Fruit fly (Drosophila melanogaster) whole organism, embryonic: ENCODE measurements around the gene Kah.
A peak's percentile ranks its signal among the peaks of the same experiment; 100 is the strongest.

ENCODE experiments used
- B-H2 ChIP-seq: fragments of 200-800 bp; sonication (Bioruptor generic); optimal IDR thresholded peaks from 2 replicates; lab custom pipeline; 2018; ENCODE audit warnings: missing biosample characterization, mild to moderate bottlenecking, missing genetic modification characterization
- CG11093 ChIP-seq: fragments of 200-800 bp; sonication (Bioruptor generic); IDR thresholded peaks from 3 replicates; pipeline ENCODE4 v1.3.6; 2022; ENCODE audit warnings: missing biosample characterization, missing genetic modification characterization
- CG12391 ChIP-seq: fragments of 200-800 bp; sonication (Bioruptor generic); optimal IDR thresholded peaks from 3 replicates; lab custom pipeline; 2018; ENCODE audit warnings: missing biosample characterization, mild to moderate bottlenecking, missing genetic modification characterization, moderate library complexity
- CG13624 ChIP-seq: fragments of 200-800 bp; sonication (Bioruptor generic); optimal IDR thresholded peaks from 2 replicates; lab custom pipeline; 2016; ENCODE audit warnings: missing biosample characterization, missing genetic modification characterization
- CG15073 ChIP-seq: fragments of 200-800 bp; sonication (Bioruptor generic); optimal IDR thresholded peaks from 2 replicates; lab custom pipeline; 2016; ENCODE audit warnings: missing biosample characterization, missing genetic modification characterization
- CG17912 ChIP-seq: fragments of 200-800 bp; sonication (Bioruptor generic); optimal IDR thresholded peaks from 2 replicates; lab custom pipeline; 2018; ENCODE audit warnings: missing biosample characterization, mild to moderate bottlenecking, missing genetic modification characterization
- CG2199 ChIP-seq: fragments of 200-800 bp; sonication (Bioruptor generic); IDR thresholded peaks from 3 replicates; pipeline ENCODE4 v1.3.6; 2022; ENCODE audit warnings: missing biosample characterization, missing genetic modification characterization
- CG3838 ChIP-seq: fragments of 200-800 bp; sonication (Bioruptor generic); optimal IDR thresholded peaks from 3 replicates; lab custom pipeline; 2016; ENCODE audit warnings: missing biosample characterization, missing genetic modification characterization
- CG7928 ChIP-seq: fragments of 200-800 bp; sonication (Bioruptor generic); optimal IDR thresholded peaks from 2 replicates; lab custom pipeline; 2017; ENCODE audit warnings: missing biosample characterization, mild to moderate bottlenecking, missing genetic modification characterization
- CG7963 ChIP-seq: fragments of 200-800 bp; sonication (Bioruptor generic); IDR thresholded peaks from 3 replicates; pipeline ENCODE4 v1.3.6; 2022; ENCODE audit warnings: missing biosample characterization, missing genetic modification characterization; ENCODE audit not compliant: partially characterized antibody
- CG8478 ChIP-seq: fragments of >200 bp; optimal IDR thresholded peaks from 2 replicates; lab custom pipeline; 2018
- CG8765 ChIP-seq: fragments of 200-800 bp; sonication (Bioruptor generic); IDR thresholded peaks from 2 replicates; pipeline ENCODE4 v1.3.6; 2022; ENCODE audit warnings: missing biosample characterization, missing genetic modification characterization
- CrebB ChIP-seq: fragments of 200-800 bp; sonication (Bioruptor generic); optimal IDR thresholded peaks from 3 replicates; lab custom pipeline; 2018; ENCODE audit warnings: missing biosample characterization, mild to moderate bottlenecking, missing genetic modification characterization
- D ChIP-seq, 2 experiments: fragments of 200-800 bp in 1 of 2; fragments of >200 bp in 1 of 2; sonication (Bioruptor generic) in 1 of 2; optimal IDR thresholded peaks; 2 replicates in 1 of 2; 3 replicates in 1 of 2; lab custom pipeline; 2017; ENCODE audit warnings: mild to moderate bottlenecking in 1 of 2, missing biosample characterization in 1 of 2, missing genetic modification characterization in 1 of 2, missing genetic modification reagents in 1 of 2
- Dll ChIP-seq: fragments of 200-800 bp; sonication (Bioruptor generic); IDR thresholded peaks from 4 replicates; pipeline ENCODE4 v1.3.6; 2022; ENCODE audit warnings: missing biosample characterization, missing genetic modification characterization; ENCODE audit not compliant: partially characterized antibody
- E2f1 ChIP-seq: fragments of 200-800 bp; sonication (Bioruptor generic); IDR thresholded peaks from 2 replicates; pipeline ENCODE4 v1.3.6; 2022; ENCODE audit warnings: missing biosample characterization, missing genetic modification characterization
- Ets65A ChIP-seq: fragments of 200-800 bp; sonication (Bioruptor generic); peaks from one replicate; lab custom pipeline; 2016; ENCODE audit warnings: missing biosample characterization, missing genetic modification characterization
- Gsc ChIP-seq: fragments of 200-800 bp; sonication (Bioruptor generic); IDR thresholded peaks from 2 replicates; pipeline ENCODE4 v1.3.6; 2022; ENCODE audit warnings: missing biosample characterization, missing genetic modification characterization
- MESR4 ChIP-seq: fragments of 200-800 bp; sonication (Bioruptor generic); optimal IDR thresholded peaks from 2 replicates; lab custom pipeline; 2018; ENCODE audit warnings: missing biosample characterization, mild to moderate bottlenecking, missing genetic modification characterization, moderate library complexity
- Max ChIP-seq: fragments of 200-800 bp; sonication (Bioruptor generic); optimal IDR thresholded peaks from 2 replicates; lab custom pipeline; 2016; ENCODE audit warnings: missing biosample characterization, mild to moderate bottlenecking, missing genetic modification characterization
- Mrtf ChIP-seq: fragments of 200-800 bp; sonication (Bioruptor generic); IDR thresholded peaks from 3 replicates; pipeline ENCODE4 v1.3.6; 2022; ENCODE audit warnings: missing biosample characterization, missing genetic modification characterization
- Nf-YA ChIP-seq: fragments of 200-800 bp; sonication (Bioruptor generic); IDR thresholded peaks from 2 replicates; pipeline ENCODE4 v1.3.6; 2022; ENCODE audit warnings: missing biosample characterization, missing genetic modification characterization
- Rfx ChIP-seq: fragments of 200-800 bp; sonication (Bioruptor generic); IDR thresholded peaks from 2 replicates; pipeline ENCODE4 v1.3.6; 2022; ENCODE audit warnings: missing biosample characterization, missing genetic modification characterization
- Xbp1 ChIP-seq: fragments of 200-800 bp; sonication (Bioruptor generic); optimal IDR thresholded peaks from 3 replicates; lab custom pipeline; 2016; ENCODE audit warnings: missing biosample characterization, mild to moderate bottlenecking, missing genetic modification characterization
- ase ChIP-seq: fragments of 200-800 bp; sonication (Bioruptor generic); IDR thresholded peaks from 3 replicates; pipeline ENCODE4 v1.3.6; 2022; ENCODE audit warnings: missing biosample characterization, missing genetic modification characterization
- ato ChIP-seq: fragments of 200-800 bp; sonication (Bioruptor generic); IDR thresholded peaks from 2 replicates; pipeline ENCODE4 v1.3.6; 2022; ENCODE audit warnings: missing biosample characterization, missing genetic modification characterization; ENCODE audit not compliant: partially characterized antibody
- cato ChIP-seq: fragments of 200-800 bp; sonication (Bioruptor generic); optimal IDR thresholded peaks from 2 replicates; lab custom pipeline; 2016; ENCODE audit warnings: missing biosample characterization, missing genetic modification characterization, borderline replicate concordance
- crc ChIP-seq: fragments of 200-800 bp; sonication (Bioruptor generic); optimal IDR thresholded peaks from 2 replicates; lab custom pipeline; 2016; ENCODE audit warnings: missing biosample characterization, missing genetic modification characterization
- croc ChIP-seq: fragments of 200-800 bp; sonication (Bioruptor generic); conservative IDR thresholded peaks from 3 replicates; pipeline ENCODE4 v1.3.6; 2022; ENCODE audit warnings: missing biosample characterization, missing genetic modification characterization
- crol ChIP-seq: fragments of 200-800 bp; sonication (Bioruptor generic); IDR thresholded peaks from 2 replicates; pipeline ENCODE4 v1.3.6; 2022; ENCODE audit warnings: missing biosample characterization, missing genetic modification characterization
- dati ChIP-seq: fragments of 200-800 bp; sonication (Bioruptor generic); IDR thresholded peaks from 2 replicates; pipeline ENCODE4 v1.3.6; 2022; ENCODE audit warnings: missing biosample characterization, missing genetic modification characterization
- ftz-f1 ChIP-seq: fragments of 200-800 bp; sonication (Bioruptor generic); optimal IDR thresholded peaks from 2 replicates; lab custom pipeline; 2016; ENCODE audit warnings: missing biosample characterization, missing genetic modification characterization
- gcm ChIP-seq: fragments of 200-800 bp; sonication (Bioruptor generic); optimal IDR thresholded peaks from 2 replicates; lab custom pipeline; 2019; ENCODE audit warnings: missing biosample characterization, mild to moderate bottlenecking, missing genetic modification characterization, moderate library complexity
- gcm2 ChIP-seq: fragments of 200-800 bp; sonication (Bioruptor generic); optimal IDR thresholded peaks from 2 replicates; lab custom pipeline; 2016; ENCODE audit warnings: missing biosample characterization, missing genetic modification characterization
- hkb ChIP-seq, 2 experiments: fragments of 200-800 bp in 1 of 2; fragments of >200 bp in 1 of 2; sonication (Bioruptor generic) in 1 of 2; IDR thresholded peaks in 1 of 2; optimal IDR thresholded peaks in 1 of 2; 2 replicates each; pipeline versions ENCODE4 v1.3.6 to Lab custom; 2017 to 2022; ENCODE audit warnings: missing biosample characterization in 1 of 2, missing genetic modification characterization in 1 of 2
- klu ChIP-seq: fragments of 200-800 bp; sonication (Bioruptor generic); IDR thresholded peaks from 2 replicates; pipeline ENCODE4 v1.3.6; 2022; ENCODE audit warnings: missing biosample characterization, missing genetic modification characterization
- kni ChIP-seq: fragments of 200-800 bp; sonication (Bioruptor generic); optimal IDR thresholded peaks from 3 replicates; lab custom pipeline; 2017; ENCODE audit warnings: mild to moderate bottlenecking, missing biosample characterization, missing genetic modification reagents, missing genetic modification characterization
- nmo ChIP-seq: fragments of 200-800 bp; sonication (Bioruptor generic); optimal IDR thresholded peaks from 2 replicates; lab custom pipeline; 2018; ENCODE audit warnings: missing biosample characterization, mild to moderate bottlenecking, missing genetic modification characterization, moderate library complexity
- onecut ChIP-seq: fragments of 200-800 bp; sonication (Bioruptor generic); IDR thresholded peaks from 2 replicates; pipeline ENCODE4 v1.3.6; 2022; ENCODE audit warnings: missing biosample characterization, missing genetic modification characterization
- pnt ChIP-seq: fragments of 200-800 bp; sonication (Bioruptor generic); optimal IDR thresholded peaks from 3 replicates; lab custom pipeline; 2016; ENCODE audit warnings: missing biosample characterization, missing genetic modification characterization
- row ChIP-seq: fragments of 200-800 bp; sonication (Bioruptor generic); IDR thresholded peaks from 3 replicates; pipeline ENCODE4 v1.3.6; 2022; ENCODE audit warnings: missing biosample characterization, missing genetic modification characterization
- run ChIP-seq: fragments of 200-800 bp; sonication (Bioruptor generic); optimal IDR thresholded peaks from 3 replicates; lab custom pipeline; 2018; ENCODE audit warnings: missing biosample characterization, mild to moderate bottlenecking, missing genetic modification characterization
- sd ChIP-seq: fragments of 200-800 bp; sonication (Bioruptor generic); optimal IDR thresholded peaks from 3 replicates; lab custom pipeline; 2018; ENCODE audit warnings: missing biosample characterization, mild to moderate bottlenecking, missing genetic modification characterization, moderate library complexity
- sima ChIP-seq: fragments of 200-800 bp; sonication (Bioruptor generic); optimal IDR thresholded peaks from 2 replicates; lab custom pipeline; 2016; ENCODE audit warnings: missing biosample characterization, missing genetic modification characterization
- tin ChIP-seq: fragments of 200-800 bp; sonication (Bioruptor generic); optimal IDR thresholded peaks from 3 replicates; lab custom pipeline; 2016; ENCODE audit warnings: missing biosample characterization, missing genetic modification characterization
- tna ChIP-seq: fragments of 200-800 bp; sonication (Bioruptor generic); IDR thresholded peaks from 2 replicates; pipeline ENCODE4 v1.3.6; 2022; ENCODE audit warnings: missing biosample characterization, missing genetic modification characterization; ENCODE audit not compliant: partially characterized antibody
- toy ChIP-seq: fragments of 200-800 bp; sonication (Bioruptor generic); IDR thresholded peaks from 2 replicates; pipeline ENCODE4 v1.3.6; 2022; ENCODE audit warnings: missing biosample characterization, missing genetic modification characterization
- trem ChIP-seq: fragments of 200-800 bp; optimal IDR thresholded peaks from 3 replicates; lab custom pipeline; 2019; ENCODE audit warnings: missing biosample characterization, mild to moderate bottlenecking, missing genetic modification characterization, moderate library complexity
- tx ChIP-seq: fragments of 200-800 bp; sonication (Bioruptor generic); optimal IDR thresholded peaks from 2 replicates; lab custom pipeline; 2016; ENCODE audit warnings: missing biosample characterization, missing genetic modification characterization

Gene Kah

DNA sequence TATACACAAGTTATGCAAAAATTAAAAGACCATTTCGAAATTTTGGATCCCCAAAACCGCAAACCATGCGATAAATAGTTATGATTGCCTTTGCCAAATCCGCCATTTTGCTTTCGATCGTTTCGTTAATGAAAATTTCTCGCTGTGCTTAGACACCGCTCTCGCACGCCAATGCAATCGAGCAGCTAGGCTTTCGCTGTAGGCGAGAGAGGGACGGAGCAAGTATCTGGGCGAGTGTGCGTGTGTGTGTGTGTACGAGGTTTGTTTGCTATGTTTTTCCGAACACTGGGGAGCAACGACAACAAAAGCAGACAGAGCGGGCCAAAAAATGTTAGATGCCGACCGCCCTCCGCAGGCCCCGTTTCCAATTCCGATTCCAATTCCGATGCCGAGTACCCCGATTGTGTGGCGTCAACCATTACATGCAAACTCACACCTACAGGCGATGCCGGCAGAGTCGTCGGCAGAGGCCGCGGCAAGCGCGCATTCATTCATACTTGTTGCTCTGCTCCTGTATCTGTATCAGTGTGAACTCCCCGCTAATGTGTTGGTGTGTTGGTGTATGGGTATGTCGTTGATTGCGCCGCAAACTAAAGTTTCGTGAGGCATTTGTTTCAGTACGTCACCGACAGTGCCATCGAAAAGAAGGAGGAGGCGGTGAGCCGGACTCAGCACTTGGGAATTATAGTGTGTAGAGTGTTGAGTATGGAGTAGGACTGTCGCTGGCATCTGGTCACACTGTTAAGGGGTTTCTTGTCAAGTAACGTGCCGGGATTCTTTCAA, 38.9 kb upstream of the Kah start (continued):
- TF ChIP-seq tin (GFP tag; lab: Kevin White, UChicago) (peak; percentile 2), MESR4 (GFP tag; lab: Kevin White, UChicago) (peak; percentile 7), Rfx (GFP tag; lab: Robert Waterston, UW) (peak; percentile 77; the same call in 1 of the 2 replicates), Gsc (GFP tag; lab: Robert Waterston, UW) (no peak), CG8765 (GFP tag; lab: Robert Waterston, UW) (peak; percentile 8; the same call in 1 of the 2 replicates), gcm2 (GFP tag; lab: Kevin White, UChicago) (no peak), sima (GFP tag; lab: Kevin White, UChicago) (no peak), tna (0 out of 2 replicates have a peak, but pooled peaks have one; percentile 39), Nf-YA (GFP tag; lab: Robert Waterston, UW) (no peak), B-H2 (GFP tag; lab: Kevin White, UChicago) (peak; percentile 76), CrebB (tag; lab: Kevin White, UChicago) (peak; percentile 70), CG2199 (GFP tag; lab: Robert Waterston, UW) (peak; percentile 79; the same call in 2 of the 3 replicates), klu (GFP tag; lab: Robert Waterston, UW) (peak; percentile 50; the same call in 1 of the 2 replicates), gcm (peak; percentile 50), CG12391 (tag; lab: Kevin White, UChicago) (peak; percentile 0), ato (GFP tag; lab: Robert Waterston, UW) (no peak), Max (GFP tag; lab: Kevin White, UChicago) (no peak), CG17912 (GFP tag; lab: Kevin White, UChicago) (peak; percentile 30), crol (GFP tag; lab: Robert Waterston, UW) (peak; percentile 99), Xbp1 (GFP tag; lab: Kevin White, UChicago) (no peak), tx (peak; percentile 52), crc (GFP tag; lab: Kevin White, UChicago) (no peak), run (peak; percentile 36), Dll (GFP tag; lab: Robert Waterston, UW) (no peak), sd (peak; percentile 100), cato (GFP tag; lab: Kevin White, UChicago) (no peak), CG7963 (GFP tag; lab: Robert Waterston, UW) (no peak), CG15073 (GFP tag; lab: Kevin White, UChicago) (no peak), ase (peak; percentile 52; the same call in 2 of the 3 replicates), CG11093 (GFP tag; lab: Robert Waterston, UW) (no peak), D (optimal IDR thresholded peaks at IDR 0.05; lab: Kevin White, UChicago) (no peak), D (GFP tag; optimal IDR thresholded peaks at IDR 0.05; lab: Kevin White, UChicago) (no peak), pnt (GFP tag; lab: Kevin White, UChicago) (peak; percentile 16), E2f1 (GFP tag; lab: Robert Waterston, UW) (peak; percentile 41; the same call in 1 of the 2 replicates), CG8478 (lab: Kevin White, UChicago) (peak; percentile 92), Mrtf (GFP tag; lab: Robert Waterston, UW) (peak; percentile 30; the same call in 1 of the 3 replicates), dati (no peak), croc (GFP tag; lab: Robert Waterston, UW) (no peak), kni (GFP tag; lab: Kevin White, UChicago) (peak; percentile 100), nmo (GFP tag; lab: Kevin White, UChicago) (peak; percentile 6), Ets65A (GFP tag; lab: Kevin White, UChicago) (peak; percentile 81), ftz-f1 (GFP tag; lab: Kevin White, UChicago) (peak; percentile 89), row (GFP tag; lab: Robert Waterston, UW) (peak; percentile 86), onecut (GFP tag; lab: Robert Waterston, UW) (no peak), hkb (optimal IDR thresholded peaks at IDR 0.05; lab: Kevin White, UChicago) (no peak), hkb (GFP tag; IDR thresholded peaks at IDR 0.05; lab: Robert Waterston, UW) (0 out of 2 replicates have a peak, but pooled peaks have one; percentile 18), CG3838 (GFP tag; lab: Kevin White, UChicago) (peak; percentile 79), CG7928 (GFP tag; lab: Kevin White, UChicago) (no peak), toy (GFP tag; lab: Robert Waterston, UW) (no peak), CG13624 (GFP tag; lab: Kevin White, UChicago) (peak; percentile 76), trem (tag; lab: Kevin White, UChicago) (peak; percentile 4)
